Fruit fly (Drosophila melanogaster) whole organism, embryonic: Measurements from ENCODE around the gene Bili.
"Not testable (repeated sequence)": the region's sequence is repeated elsewhere in the genome, so short reads cannot be mapped to it uniquely, and the experiment has no call there.

Experiments
- CG1024 ChIP-seq: fragments of 200-800 bp; sonication (Bioruptor generic); IDR thresholded peaks from 2 replicates; pipeline ENCODE4 v1.3.6; 2022; ENCODE audit warnings: missing biosample characterization, missing genetic modification characterization
- CG11456 ChIP-seq: fragments of 200-800 bp; sonication (Bioruptor generic); IDR thresholded peaks from 3 replicates; pipeline ENCODE4 v1.3.6; 2022; ENCODE audit warnings: missing biosample characterization, missing genetic modification characterization
- CG11560 ChIP-seq: fragments of 200-800 bp; sonication (Bioruptor generic); IDR thresholded peaks from 3 replicates; pipeline ENCODE4 v1.3.6; 2022; ENCODE audit warnings: missing biosample characterization, missing genetic modification characterization
- CG12391 ChIP-seq: fragments of 200-800 bp; sonication (Bioruptor generic); optimal IDR thresholded peaks from 3 replicates; lab custom pipeline; 2018; ENCODE audit warnings: missing biosample characterization, mild to moderate bottlenecking, missing genetic modification characterization, moderate library complexity
- CG14014 ChIP-seq: fragments of 200-800 bp; sonication (Bioruptor generic); IDR thresholded peaks from 2 replicates; pipeline ENCODE4 v1.3.6; 2022; ENCODE audit warnings: missing biosample characterization, missing genetic modification characterization
- CG14050 ChIP-seq: fragments of 200-800 bp; sonication (Bioruptor generic); IDR thresholded peaks from 3 replicates; pipeline ENCODE4 v1.3.6; 2022; ENCODE audit warnings: missing biosample characterization, missing genetic modification characterization
- CG15514 ChIP-seq: fragments of 200-800 bp; sonication (Bioruptor generic); optimal IDR thresholded peaks from 3 replicates; lab custom pipeline; 2017; ENCODE audit warnings: missing biosample characterization, missing genetic modification characterization, mild to moderate bottlenecking, moderate library complexity, missing genetic modification reagents
- CG16779 ChIP-seq: fragments of 200-800 bp; sonication (Bioruptor generic); IDR thresholded peaks from 2 replicates; pipeline ENCODE4 v1.3.6; 2022; ENCODE audit warnings: missing biosample characterization, missing genetic modification characterization
- CG16813 ChIP-seq: fragments of 200-800 bp; sonication (Bioruptor generic); IDR thresholded peaks from 3 replicates; pipeline ENCODE4 v1.3.6; 2022; ENCODE audit warnings: missing biosample characterization, missing genetic modification characterization; ENCODE audit not compliant: partially characterized antibody
- CG18619 ChIP-seq: fragments of 200-800 bp; sonication (Bioruptor generic); optimal IDR thresholded peaks from 3 replicates; lab custom pipeline; 2017; ENCODE audit warnings: missing biosample characterization, mild to moderate bottlenecking, missing genetic modification characterization
- CG30020 ChIP-seq: fragments of 200-800 bp; optimal IDR thresholded peaks from 2 replicates; lab custom pipeline; 2019; ENCODE audit warnings: missing biosample characterization, mild to moderate bottlenecking, missing genetic modification characterization, moderate library complexity
- CG30403 ChIP-seq: fragments of 200-800 bp; sonication (Bioruptor generic); optimal IDR thresholded peaks from 3 replicates; lab custom pipeline; 2016; ENCODE audit warnings: missing biosample characterization, missing genetic modification characterization
- CG32532 ChIP-seq: fragments of 200-800 bp; sonication (Bioruptor generic); IDR thresholded peaks from 2 replicates; pipeline ENCODE4 v1.3.6; 2022; ENCODE audit warnings: missing biosample characterization, missing genetic modification characterization
- CG4424 ChIP-seq: fragments of 200-800 bp; sonication (Bioruptor generic); optimal IDR thresholded peaks from 3 replicates; lab custom pipeline; 2016; ENCODE audit warnings: missing biosample characterization, missing genetic modification characterization
- CG6272 ChIP-seq: fragments of 200-800 bp; sonication (Bioruptor generic); IDR thresholded peaks from 2 replicates; pipeline ENCODE4 v1.3.6; 2022; ENCODE audit warnings: missing biosample characterization, missing genetic modification characterization
- CG7372 ChIP-seq: fragments of 200-800 bp; sonication (Bioruptor generic); IDR thresholded peaks from 2 replicates; pipeline ENCODE4 v1.3.6; 2022; ENCODE audit warnings: missing biosample characterization, missing genetic modification characterization
- CG8089 ChIP-seq: fragments of 200-800 bp; sonication (Bioruptor generic); optimal IDR thresholded peaks from 3 replicates; lab custom pipeline; 2016; ENCODE audit warnings: missing biosample characterization, missing genetic modification characterization
- CG9437 ChIP-seq: fragments of 200-800 bp; sonication (Bioruptor generic); optimal IDR thresholded peaks from 2 replicates; lab custom pipeline; 2018; ENCODE audit warnings: missing biosample characterization, mild to moderate bottlenecking, missing genetic modification characterization
- CG9609 ChIP-seq: fragments of 200-800 bp; sonication (Bioruptor generic); optimal IDR thresholded peaks from 3 replicates; lab custom pipeline; 2016; ENCODE audit warnings: missing biosample characterization, missing genetic modification characterization
- CoRest ChIP-seq: fragments of 200-800 bp; sonication (Bioruptor generic); optimal IDR thresholded peaks from 3 replicates; lab custom pipeline; 2018; ENCODE audit warnings: missing biosample characterization, mild to moderate bottlenecking, missing genetic modification characterization, moderate library complexity
- Ets65A ChIP-seq: fragments of 200-800 bp; sonication (Bioruptor generic); peaks from one replicate; lab custom pipeline; 2016; ENCODE audit warnings: missing biosample characterization, missing genetic modification characterization
- Fer1 ChIP-seq: fragments of 200-800 bp; sonication (Bioruptor generic); optimal IDR thresholded peaks from 2 replicates; lab custom pipeline; 2017; ENCODE audit warnings: missing biosample characterization, mild to moderate bottlenecking, missing genetic modification characterization
- Fer2 ChIP-seq: fragments of 200-800 bp; sonication (Bioruptor generic); optimal IDR thresholded peaks from 2 replicates; lab custom pipeline; 2018; ENCODE audit warnings: missing biosample characterization, mild to moderate bottlenecking, missing genetic modification characterization, moderate library complexity
- HLHmδ ChIP-seq: fragments of 200-800 bp; sonication (Bioruptor generic); optimal IDR thresholded peaks from 2 replicates; lab custom pipeline; 2018; ENCODE audit warnings: missing biosample characterization, mild to moderate bottlenecking, missing genetic modification characterization, moderate library complexity
- Oaz ChIP-seq: fragments of 200-800 bp; sonication (Bioruptor generic); IDR thresholded peaks from 2 replicates; pipeline ENCODE4 v1.3.6; 2022; ENCODE audit warnings: missing biosample characterization, missing genetic modification characterization
- Sox100B ChIP-seq: fragments of 200-800 bp; sonication (Bioruptor generic); optimal IDR thresholded peaks from 3 replicates; lab custom pipeline; 2018; ENCODE audit warnings: missing biosample characterization, mild to moderate bottlenecking, missing genetic modification characterization
- Xbp1 ChIP-seq: fragments of 200-800 bp; sonication (Bioruptor generic); optimal IDR thresholded peaks from 3 replicates; lab custom pipeline; 2016; ENCODE audit warnings: missing biosample characterization, mild to moderate bottlenecking, missing genetic modification characterization
- YL-1 ChIP-seq: fragments of 200-800 bp; sonication (Bioruptor generic); optimal IDR thresholded peaks from 3 replicates; lab custom pipeline; 2017; ENCODE audit warnings: missing biosample characterization, mild to moderate bottlenecking, missing genetic modification characterization
- ara ChIP-seq: fragments of 200-800 bp; sonication (Bioruptor generic); IDR thresholded peaks from 2 replicates; pipeline ENCODE4 v1.3.6; 2022; ENCODE audit warnings: missing biosample characterization, missing genetic modification characterization
- bowl ChIP-seq: fragments of 200-800 bp; sonication (Bioruptor generic); IDR thresholded peaks from 2 replicates; pipeline ENCODE4 v1.3.6; 2022; ENCODE audit warnings: missing biosample characterization, missing genetic modification characterization
- chinmo ChIP-seq: fragments of 200-800 bp; sonication (Bioruptor generic); IDR thresholded peaks from 4 replicates; pipeline ENCODE4 v1.3.6; 2022; ENCODE audit warnings: missing biosample characterization, missing genetic modification characterization; ENCODE audit not compliant: partially characterized antibody
- ci ChIP-seq: fragments of 200-800 bp; sonication (Bioruptor generic); IDR thresholded peaks from 3 replicates; pipeline ENCODE4 v1.3.6; 2022; ENCODE audit warnings: missing biosample characterization, missing genetic modification characterization
- ewg ChIP-seq: fragments of 200-800 bp; sonication (Bioruptor generic); optimal IDR thresholded peaks from 3 replicates; lab custom pipeline; 2017; ENCODE audit warnings: mild to moderate bottlenecking, missing biosample characterization, missing genetic modification reagents, missing genetic modification characterization
- hb ChIP-seq: fragments of 200-800 bp; sonication (Bioruptor generic); IDR thresholded peaks from 3 replicates; pipeline ENCODE4 v1.3.6; 2022; ENCODE audit warnings: missing biosample characterization, missing genetic modification characterization; ENCODE audit not compliant: partially characterized antibody
- knrl ChIP-seq: fragments of 200-800 bp; sonication (Bioruptor generic); IDR thresholded peaks from 3 replicates; pipeline ENCODE4 v1.3.6; 2022; ENCODE audit warnings: missing biosample characterization, missing genetic modification characterization; ENCODE audit not compliant: partially characterized antibody
- nom ChIP-seq: fragments of 200-800 bp; sonication (Bioruptor generic); optimal IDR thresholded peaks from 2 replicates; lab custom pipeline; 2017; ENCODE audit warnings: missing biosample characterization, missing genetic modification characterization, mild to moderate bottlenecking, moderate library complexity, missing genetic modification reagents
- pfk ChIP-seq: fragments of 200-800 bp; sonication (Bioruptor generic); optimal IDR thresholded peaks from 2 replicates; lab custom pipeline; 2018; ENCODE audit warnings: missing biosample characterization, mild to moderate bottlenecking, missing genetic modification characterization, moderate library complexity
- prd ChIP-seq, 3 experiments: fragments of >200 bp in 2 of 3; fragments of 200-800 bp in 1 of 3; sonication (Bioruptor generic) in 1 of 3; optimal IDR thresholded peaks in 2 of 3; IDR thresholded peaks in 1 of 3; 2 replicates in 2 of 3; 3 replicates in 1 of 3; pipeline versions ENCODE4 v1.3.6 to Lab custom; 2017 to 2022; ENCODE audit warnings: missing biosample characterization in 1 of 3, missing genetic modification characterization in 1 of 3
- sens ChIP-seq: fragments of 200-800 bp; sonication (Bioruptor generic); peaks from one replicate; lab custom pipeline; 2016; ENCODE audit warnings: missing biosample characterization, missing genetic modification characterization
- sug ChIP-seq: fragments of 200-800 bp; optimal IDR thresholded peaks from 2 replicates; lab custom pipeline; 2019; ENCODE audit warnings: missing biosample characterization, mild to moderate bottlenecking, missing genetic modification characterization, moderate library complexity
- tin ChIP-seq: fragments of 200-800 bp; sonication (Bioruptor generic); optimal IDR thresholded peaks from 3 replicates; lab custom pipeline; 2016; ENCODE audit warnings: missing biosample characterization, missing genetic modification characterization
- tna ChIP-seq: fragments of 200-800 bp; sonication (Bioruptor generic); IDR thresholded peaks from 2 replicates; pipeline ENCODE4 v1.3.6; 2022; ENCODE audit warnings: missing biosample characterization, missing genetic modification characterization; ENCODE audit not compliant: partially characterized antibody
- vvl ChIP-seq: fragments of 200-800 bp; sonication (Bioruptor generic); IDR thresholded peaks from 2 replicates; pipeline ENCODE4 v1.3.6; 2022; ENCODE audit warnings: missing biosample characterization, missing genetic modification characterization
- wdn ChIP-seq: fragments of 200-800 bp; sonication (Bioruptor generic); IDR thresholded peaks from 2 replicates; pipeline ENCODE4 v1.3.6; 2022; ENCODE audit warnings: missing biosample characterization, missing genetic modification characterization

Gene Bili

DNA sequence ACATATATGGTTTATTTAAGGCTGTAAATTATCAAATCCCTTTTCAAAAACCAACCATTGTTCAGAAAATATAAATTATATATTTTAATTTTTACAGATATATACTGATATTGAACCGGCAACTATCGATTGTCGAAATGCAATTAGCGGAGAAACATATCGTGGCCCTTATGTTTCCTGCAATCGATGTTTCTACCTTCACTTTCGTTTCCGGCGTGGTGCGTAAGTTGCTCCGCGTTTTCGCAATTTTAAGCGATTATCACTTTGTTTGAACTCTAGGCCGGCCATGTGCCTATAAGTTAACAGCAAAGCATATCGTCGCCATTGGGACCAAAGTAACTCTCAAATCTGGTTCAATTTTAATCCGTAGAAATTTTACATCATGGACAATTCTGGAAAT, 7.8 kb upstream of the Bili start, which contains the start of gene vig2 (continued):
- peak; percentile 25 for TF ChIP-seq CG30020 (tag; lab: Kevin White, UChicago)
- TF ChIP-seq sug (tag; lab: Kevin White, UChicago), result peak; percentile 15
- TF ChIP-seq HLHmδ (GFP tag; lab: Kevin White, UChicago), result peak; percentile 72
- TF ChIP-seq CG32532 (GFP tag; lab: Robert Waterston, UW), result peak; percentile 90
- peak; percentile 89 for TF ChIP-seq knrl (GFP tag; lab: Robert Waterston, UW)
- TF ChIP-seq CG12391 (tag; lab: Kevin White, UChicago), result peak; percentile 27
- peak; percentile 49 for TF ChIP-seq Fer2
- TF ChIP-seq CG4424 (GFP tag; lab: Kevin White, UChicago), result peak; percentile 4
- peak; percentile 51; the same call in 1 of the 2 replicates for TF ChIP-seq wdn (GFP tag; lab: Robert Waterston, UW)
- peak; percentile 78 for TF ChIP-seq sens (GFP tag; lab: Kevin White, UChicago)
- TF ChIP-seq ci (GFP tag; lab: Robert Waterston, UW), result peak; percentile 95
- peak; percentile 68 for TF ChIP-seq CG9437 (GFP tag; lab: Kevin White, UChicago)
- TF ChIP-seq CG14014 (GFP tag; lab: Robert Waterston, UW), result peak; percentile 75; the same call in 1 of the 2 replicates
- TF ChIP-seq Xbp1, result peak; percentile 35
- TF ChIP-seq CG8089 (GFP tag; lab: Kevin White, UChicago), result peak; percentile 21
- TF ChIP-seq hb, result peak; percentile 85
- peak; percentile 30 for TF ChIP-seq CG9609 (GFP tag; lab: Kevin White, UChicago)
- peak; percentile 66; the same call in 1 of the 2 replicates for TF ChIP-seq CG16779 (GFP tag; lab: Robert Waterston, UW)
- TF ChIP-seq CG11456 (GFP tag; lab: Robert Waterston, UW), result peak; percentile 92
- peak; percentile 22 for TF ChIP-seq ewg (GFP tag; lab: Kevin White, UChicago)
- peak; percentile 63; the same call in 1 of the 2 replicates for TF ChIP-seq CG7372 (GFP tag; lab: Robert Waterston, UW)
- TF ChIP-seq Fer1, result peak; percentile 13
- TF ChIP-seq tin (GFP tag; lab: Kevin White, UChicago), result peak; percentile 3
- TF ChIP-seq CoRest (tag; lab: Kevin White, UChicago), result peak; percentile 38
- TF ChIP-seq CG11560 (tag; lab: Robert Waterston, UW), result peak; percentile 24; the same call in 1 of the 3 replicates
- peak; percentile 65; the same call in 2 of the 3 replicates for TF ChIP-seq CG14050
- peak; percentile 72 for TF ChIP-seq CG1024 (GFP tag; lab: Robert Waterston, UW)
- TF ChIP-seq prd (optimal IDR thresholded peaks at IDR 0.05; lab: Kevin White, UChicago), result not testable (repeated sequence)
- TF ChIP-seq prd (GFP tag; IDR thresholded peaks at IDR 0.05; lab: Robert Waterston, UW), result 0 out of 3 replicates have a peak, but pooled peaks have one; percentile 39
- peak; percentile 73 for TF ChIP-seq ara
- TF ChIP-seq CG18619, result peak; percentile 71
- peak; percentile 36 for TF ChIP-seq YL-1 (GFP tag; lab: Kevin White, UChicago)
- TF ChIP-seq CG30403 (GFP tag; lab: Kevin White, UChicago), result peak; percentile 29
- TF ChIP-seq CG16813, result peak; percentile 91
- peak; percentile 81; the same call in 2 of the 4 replicates for TF ChIP-seq chinmo (GFP tag; lab: Robert Waterston, UW)
- peak; percentile 73 for TF ChIP-seq bowl (GFP tag; lab: Robert Waterston, UW)
- peak; percentile 82 for TF ChIP-seq Ets65A (GFP tag; lab: Kevin White, UChicago)
- peak; percentile 39 for TF ChIP-seq Sox100B (GFP tag; lab: Kevin White, UChicago)
- TF ChIP-seq CG15514 (GFP tag; lab: Kevin White, UChicago), result peak; percentile 46
- TF ChIP-seq pfk (GFP tag; lab: Kevin White, UChicago), result peak; percentile 29
- TF ChIP-seq CG6272 (GFP tag; lab: Robert Waterston, UW), result peak; percentile 80
- peak; percentile 88 for TF ChIP-seq vvl (GFP tag; lab: Robert Waterston, UW)
- TF ChIP-seq tna, result peak; percentile 74
- TF ChIP-seq nom (GFP tag; lab: Kevin White, UChicago), result peak; percentile 26
- TF ChIP-seq Oaz, result peak; percentile 70
